Fruit fly (Drosophila melanogaster): ENCODE data around the gene Ir76a.

Ir76a gene

DNA sequence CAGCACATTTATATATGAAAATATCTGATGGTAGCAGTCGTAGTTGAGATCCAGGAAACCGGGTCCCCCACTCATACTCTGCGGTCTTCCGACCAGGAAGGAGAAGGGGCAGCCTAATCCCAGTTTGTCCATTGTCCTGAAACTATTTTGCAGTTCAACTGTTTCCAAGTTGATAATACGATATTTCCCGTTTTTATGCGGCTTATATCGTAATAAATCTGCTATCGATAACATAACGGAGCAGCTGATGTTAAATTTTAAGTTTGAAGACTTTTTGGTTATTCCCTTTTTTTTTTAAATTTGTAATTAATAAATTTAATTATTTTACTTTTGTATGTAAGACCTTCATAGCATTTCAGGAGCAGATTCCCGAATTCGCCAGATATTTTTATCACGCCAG, 2.0 kb downstream of the Ir76a start, which contains the start of gene CG14102 (continued):
- TF ChIP-seq mld (GFP tag; IDR thresholded peaks at IDR 0.05; ENCODE audit: partially characterized antibody) (0 out of 3 replicates have a peak, but pooled peaks have one; percentile 9), unc-4 (GFP tag; IDR thresholded peaks at IDR 0.05; ENCODE audit: partially characterized antibody) (peak; percentile 67), CG10274 (GFP tag; optimal IDR thresholded peaks at IDR 0.05) (no peak), Scr (GFP tag; IDR thresholded peaks at IDR 0.05; ENCODE audit: partially characterized antibody) (peak; percentile 76), ato (GFP tag; IDR thresholded peaks at IDR 0.05; ENCODE audit: partially characterized antibody) (no peak), Dp (GFP tag; optimal IDR thresholded peaks at IDR 0.05) (peak; percentile 17), sima (GFP tag; optimal IDR thresholded peaks at IDR 0.05) (no peak), CG11723 (GFP tag; optimal IDR thresholded peaks at IDR 0.05) (no peak), CG9215 (GFP tag; IDR thresholded peaks at IDR 0.05) (no peak), ara (GFP tag; IDR thresholded peaks at IDR 0.05) (no peak), crp (GFP tag; optimal IDR thresholded peaks at IDR 0.05) (peak in 1 of 2 experiments; percentile 72), CrebB (tag; optimal IDR thresholded peaks at IDR 0.05) (no peak), H15 (GFP tag; IDR thresholded peaks at IDR 0.05) (no peak), az2 (GFP tag; optimal IDR thresholded peaks at IDR 0.05) (no peak), sens (GFP tag) (no peak), exex (tag; optimal IDR thresholded peaks at IDR 0.05) (no peak), CG33557 (GFP tag; optimal IDR thresholded peaks at IDR 0.05) (no peak), dan (GFP tag; IDR thresholded peaks at IDR 0.05) (no peak), HLH4C (GFP tag; IDR thresholded peaks at IDR 0.05; ENCODE audit: partially characterized antibody) (no peak), CkIIα-i1 (GFP tag; IDR thresholded peaks at IDR 0.05) (no peak), Dll (GFP tag; IDR thresholded peaks at IDR 0.05; ENCODE audit: partially characterized antibody) (peak; percentile 78), her (GFP tag; optimal IDR thresholded peaks at IDR 0.05) (no peak), vnd (GFP tag; IDR thresholded peaks at IDR 0.05; ENCODE audit: partially characterized antibody) (peak; percentile 35; the same call in 1 of the 3 replicates), CG8944 (GFP tag; optimal IDR thresholded peaks at IDR 0.05) (no peak), CG13775 (GFP tag; optimal IDR thresholded peaks at IDR 0.05) (no peak), CG31365 (tag; optimal IDR thresholded peaks at IDR 0.05) (no peak), dmrt99B (tag; optimal IDR thresholded peaks at IDR 0.05) (no peak), Stat92E (GFP tag; optimal IDR thresholded peaks at IDR 0.05) (no peak), tap (tag; optimal IDR thresholded peaks at IDR 0.05) (no peak), bcd (GFP tag; optimal IDR thresholded peaks at IDR 0.05) (no peak), Hr3 (GFP tag; optimal IDR thresholded peaks at IDR 0.05) (no peak), E2f2 (GFP tag; IDR thresholded peaks at IDR 0.05) (peak; percentile 13; the same call in 1 of the 2 replicates), CG31441 (GFP tag; IDR thresholded peaks at IDR 0.05) (no peak), CG4854 (GFP tag; optimal IDR thresholded peaks at IDR 0.05) (no peak), nom (GFP tag; optimal IDR thresholded peaks at IDR 0.05) (no peak), CG32772 (GFP tag; IDR thresholded peaks at IDR 0.05) (no peak), CG1529 (GFP tag; optimal IDR thresholded peaks at IDR 0.05) (no peak), lab (GFP tag; optimal IDR thresholded peaks at IDR 0.05) (no peak), Sox102F (GFP tag; optimal IDR thresholded peaks at IDR 0.05) (no peak), kni (GFP tag; optimal IDR thresholded peaks at IDR 0.05) (no peak), btn (GFP tag; optimal IDR thresholded peaks at IDR 0.05) (no peak), Max (GFP tag; optimal IDR thresholded peaks at IDR 0.05) (no peak), Optix (GFP tag; IDR thresholded peaks at IDR 0.05) (no peak), BEAF-32 (GFP tag; optimal IDR thresholded peaks at IDR 0.05) (peak; percentile 61), CG12391 (tag; optimal IDR thresholded peaks at IDR 0.05) (no peak), klu (GFP tag; IDR thresholded peaks at IDR 0.05) (no peak), Six4 (GFP tag; optimal IDR thresholded peaks at IDR 0.05) (no peak), CG2678 (tag; optimal IDR thresholded peaks at IDR 0.05) (no peak), vvl (GFP tag; IDR thresholded peaks at IDR 0.05) (no peak), CG7987 (GFP tag; optimal IDR thresholded peaks at IDR 0.05) (no peak)
